Fruit fly (Drosophila melanogaster) whole organism, prepupa: Measurements from ENCODE around the gene CG15221.
A peak's percentile ranks its signal among the peaks of the same experiment; 100 is the strongest.
"Not testable (repeated sequence)": the region's sequence is repeated elsewhere in the genome, so short reads cannot be mapped to it uniquely, and the experiment has no call there.

Experiments
- CG10631 ChIP-seq: fragments of 200-800 bp; sonication (Bioruptor generic); optimal IDR thresholded peaks from 2 replicates; lab custom pipeline; 2016; ENCODE audit warnings: missing biosample characterization, missing genetic modification characterization
- CG11294 ChIP-seq: fragments of 200-800 bp; sonication (Bioruptor generic); IDR thresholded peaks from 2 replicates; pipeline ENCODE4 v1.3.6; 2022; ENCODE audit warnings: missing biosample characterization, missing genetic modification characterization
- CG11902 ChIP-seq: fragments of 200-800 bp; sonication (Bioruptor generic); optimal IDR thresholded peaks from 3 replicates; lab custom pipeline; 2016; ENCODE audit warnings: missing biosample characterization, missing genetic modification characterization
- CG15336 ChIP-seq: fragments of 200-800 bp; sonication (Bioruptor generic); IDR thresholded peaks from 2 replicates; pipeline ENCODE4 v1.3.6; 2022; ENCODE audit warnings: missing biosample characterization, missing genetic modification characterization
- CG1621 ChIP-seq: fragments of 200-800 bp; sonication (Bioruptor generic); optimal IDR thresholded peaks from 3 replicates; lab custom pipeline; 2018; ENCODE audit warnings: missing biosample characterization, mild to moderate bottlenecking, missing genetic modification characterization
- CG3032 ChIP-seq: fragments of 200-800 bp; optimal IDR thresholded peaks from 2 replicates; lab custom pipeline; 2019; ENCODE audit warnings: missing biosample characterization, mild to moderate bottlenecking, missing genetic modification characterization, moderate library complexity
- CG31627 ChIP-seq: fragments of 200-800 bp; sonication (Bioruptor generic); optimal IDR thresholded peaks from 3 replicates; lab custom pipeline; 2016; ENCODE audit warnings: missing biosample characterization, missing genetic modification characterization
- CG32006 ChIP-seq: fragments of 200-800 bp; sonication (Bioruptor generic); optimal IDR thresholded peaks from 3 replicates; lab custom pipeline; 2017; ENCODE audit warnings: missing biosample characterization, mild to moderate bottlenecking, missing genetic modification characterization
- CG34406 ChIP-seq: fragments of 200-800 bp; sonication (Bioruptor generic); optimal IDR thresholded peaks from 3 replicates; lab custom pipeline; 2016; ENCODE audit warnings: missing biosample characterization, missing genetic modification characterization
- CG6163 ChIP-seq: fragments of 200-800 bp; sonication (Bioruptor generic); IDR thresholded peaks from 3 replicates; pipeline ENCODE4 v1.3.6; 2022; ENCODE audit warnings: missing biosample characterization, missing genetic modification characterization
- CG6276 ChIP-seq: fragments of 200-800 bp; sonication (Bioruptor generic); optimal IDR thresholded peaks from 2 replicates; lab custom pipeline; 2017; ENCODE audit warnings: missing biosample characterization, mild to moderate bottlenecking, missing genetic modification characterization
- CG6792 ChIP-seq: fragments of 200-800 bp; sonication (Bioruptor generic); optimal IDR thresholded peaks from 3 replicates; lab custom pipeline; 2016; ENCODE audit warnings: missing biosample characterization, missing genetic modification characterization
- CG6854 ChIP-seq: fragments of 200-800 bp; sonication (Bioruptor generic); optimal IDR thresholded peaks from 2 replicates; lab custom pipeline; 2017; ENCODE audit warnings: missing biosample characterization, mild to moderate bottlenecking, missing genetic modification characterization
- CG7368 ChIP-seq: fragments of 200-800 bp; sonication (Bioruptor generic); optimal IDR thresholded peaks from 3 replicates; lab custom pipeline; 2016; ENCODE audit warnings: missing biosample characterization, missing genetic modification characterization
- CG8119 ChIP-seq: fragments of 200-800 bp; sonication (Bioruptor generic); IDR thresholded peaks from 3 replicates; pipeline ENCODE4 v1.3.6; 2022; ENCODE audit warnings: missing biosample characterization, missing genetic modification characterization
- CG8632 ChIP-seq: fragments of 200-800 bp; sonication (Bioruptor generic); optimal IDR thresholded peaks from 3 replicates; lab custom pipeline; 2016; ENCODE audit warnings: missing biosample characterization, missing genetic modification characterization
- Eip75B ChIP-seq: fragments of 200-800 bp; sonication (Bioruptor generic); optimal IDR thresholded peaks from 3 replicates; lab custom pipeline; 2016; ENCODE audit warnings: missing biosample characterization, missing genetic modification characterization
- Eip78C ChIP-seq: fragments of 200-800 bp; sonication (Bioruptor generic); peaks from one replicate; lab custom pipeline; 2016; ENCODE audit warnings: missing biosample characterization, missing genetic modification characterization
- Ets21C ChIP-seq: fragments of 200-800 bp; sonication (Bioruptor generic); optimal IDR thresholded peaks from 3 replicates; lab custom pipeline; 2016; ENCODE audit warnings: missing biosample characterization, missing genetic modification characterization
- Ets96B ChIP-seq: fragments of 200-800 bp; optimal IDR thresholded peaks from 2 replicates; lab custom pipeline; 2019; ENCODE audit warnings: missing biosample characterization, mild to moderate bottlenecking, missing genetic modification characterization, moderate library complexity
- Gug ChIP-seq: fragments of 200-800 bp; sonication (Bioruptor generic); IDR thresholded peaks from 2 replicates; pipeline ENCODE4 v1.3.6; 2022; ENCODE audit warnings: missing biosample characterization, missing genetic modification characterization
- Hr39 ChIP-seq: fragments of 200-800 bp; sonication (Bioruptor generic); optimal IDR thresholded peaks from 2 replicates; lab custom pipeline; 2016; ENCODE audit warnings: missing biosample characterization, missing genetic modification characterization
- Hr4 ChIP-seq: fragments of 200-800 bp; sonication (Bioruptor generic); optimal IDR thresholded peaks from 3 replicates; lab custom pipeline; 2016; ENCODE audit warnings: missing biosample characterization, missing genetic modification characterization
- Lpt ChIP-seq: fragments of 200-800 bp; sonication (Bioruptor generic); optimal IDR thresholded peaks from 3 replicates; lab custom pipeline; 2016; ENCODE audit warnings: missing biosample characterization, missing genetic modification characterization
- Met ChIP-seq: fragments of 200-800 bp; sonication (Bioruptor generic); optimal IDR thresholded peaks from 3 replicates; lab custom pipeline; 2016; ENCODE audit warnings: missing biosample characterization, missing genetic modification characterization
- OdsH ChIP-seq: fragments of 200-800 bp; sonication (Bioruptor generic); optimal IDR thresholded peaks from 3 replicates; lab custom pipeline; 2016; ENCODE audit warnings: missing biosample characterization, missing genetic modification characterization
- Smox ChIP-seq: fragments of 200-800 bp; sonication (Bioruptor generic); optimal IDR thresholded peaks from 3 replicates; lab custom pipeline; 2016; ENCODE audit warnings: missing biosample characterization, missing genetic modification characterization
- Sox102F ChIP-seq: fragments of 200-800 bp; sonication (Bioruptor generic); optimal IDR thresholded peaks from 2 replicates; lab custom pipeline; 2016; ENCODE audit warnings: missing biosample characterization, mild to moderate bottlenecking, missing genetic modification characterization
- Sox14 ChIP-seq: fragments of 200-800 bp; sonication (Bioruptor generic); optimal IDR thresholded peaks from 3 replicates; lab custom pipeline; 2016; ENCODE audit warnings: missing biosample characterization, missing genetic modification characterization
- Sox15 ChIP-seq: fragments of 200-800 bp; sonication (Bioruptor generic); optimal IDR thresholded peaks from 3 replicates; lab custom pipeline; 2016; ENCODE audit warnings: missing biosample characterization, missing genetic modification characterization
- eg ChIP-seq: fragments of 200-800 bp; sonication (Bioruptor generic); IDR thresholded peaks from 3 replicates; pipeline ENCODE4 v1.3.6; 2022; ENCODE audit warnings: missing biosample characterization, missing genetic modification characterization
- esn ChIP-seq: fragments of 200-800 bp; sonication (Bioruptor generic); optimal IDR thresholded peaks from 2 replicates; lab custom pipeline; 2016; ENCODE audit warnings: missing biosample characterization, mild to moderate bottlenecking, missing genetic modification characterization, moderate library complexity
- fd59A ChIP-seq: fragments of 200-800 bp; sonication (Bioruptor generic); optimal IDR thresholded peaks from 2 replicates; lab custom pipeline; 2017; ENCODE audit warnings: missing biosample characterization, mild to moderate bottlenecking, missing genetic modification characterization, missing genetic modification reagents
- fd85E ChIP-seq: fragments of 200-800 bp; sonication (Bioruptor generic); optimal IDR thresholded peaks from 3 replicates; lab custom pipeline; 2016; ENCODE audit warnings: missing biosample characterization, missing genetic modification characterization
- net ChIP-seq: fragments of 200-800 bp; sonication (Bioruptor generic); optimal IDR thresholded peaks from 3 replicates; lab custom pipeline; 2016; ENCODE audit warnings: missing biosample characterization, missing genetic modification characterization
- pdm3 ChIP-seq: fragments of 200-800 bp; sonication (Bioruptor generic); optimal IDR thresholded peaks from 3 replicates; lab custom pipeline; 2016; ENCODE audit warnings: missing biosample characterization, missing genetic modification characterization
- spab ChIP-seq: fragments of 200-800 bp; sonication (Bioruptor generic); optimal IDR thresholded peaks from 2 replicates; lab custom pipeline; 2017; ENCODE audit warnings: missing biosample characterization, mild to moderate bottlenecking, missing genetic modification characterization, missing genetic modification reagents
- ss ChIP-seq, 2 experiments: fragments of 200-800 bp; sonication (Bioruptor generic); optimal IDR thresholded peaks; 2 replicates in 1 of 2; 3 replicates in 1 of 2; lab custom pipeline; 2017 to 2018; ENCODE audit warnings: mild to moderate bottlenecking in 2 of 2, missing biosample characterization in 2 of 2, missing genetic modification characterization in 2 of 2, moderate library complexity in 1 of 2
- svp ChIP-seq: fragments of 200-800 bp; sonication (Bioruptor generic); peaks from one replicate; lab custom pipeline; 2016; ENCODE audit warnings: missing biosample characterization, missing genetic modification characterization
- vri ChIP-seq: fragments of 200-800 bp; sonication (Bioruptor generic); optimal IDR thresholded peaks from 3 replicates; lab custom pipeline; 2016; ENCODE audit warnings: missing biosample characterization, mild to moderate bottlenecking, missing genetic modification characterization

CG15221 gene

DNA sequence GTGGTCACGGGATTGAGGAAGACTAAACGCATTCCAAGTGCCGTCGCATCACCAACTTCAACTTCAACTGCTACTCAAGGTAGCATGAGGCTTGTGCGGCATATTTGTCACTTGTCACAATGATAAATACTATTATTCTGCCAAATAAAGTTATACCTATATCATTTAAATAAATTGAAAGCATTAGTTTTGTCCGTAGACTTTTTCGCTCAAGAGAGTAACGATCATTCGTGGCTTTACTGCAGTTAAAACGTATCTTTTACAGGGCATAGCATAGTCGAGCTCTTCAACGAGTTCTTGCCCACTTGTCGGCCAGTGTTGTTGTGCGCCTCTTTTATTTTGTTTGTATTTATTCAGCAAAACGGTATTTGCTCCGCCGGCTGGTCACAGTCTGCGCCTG lies 12.4 kb downstream of the CG15221 start (continued):
- TF ChIP-seq CG6163 (GFP tag; lab: Robert Waterston, UW) (peak; percentile 45; the same call in 2 of the 3 replicates), CG7368 (GFP tag; lab: Kevin White, UChicago) (no peak), Hr4 (peak; percentile 25), Met (peak; percentile 5), CG8119 (GFP tag; lab: Robert Waterston, UW) (peak; percentile 57; the same call in 2 of the 3 replicates), pdm3 (GFP tag; lab: Kevin White, UChicago) (peak; percentile 51), OdsH (GFP tag; lab: Kevin White, UChicago) (peak; percentile 53), Lpt (GFP tag; lab: Kevin White, UChicago) (peak; percentile 38), CG32006 (GFP tag; lab: Kevin White, UChicago) (peak; percentile 77), net (GFP tag; lab: Kevin White, UChicago) (peak; percentile 2), CG34406 (GFP tag; lab: Kevin White, UChicago) (no peak), CG10631 (peak; percentile 9)

DNA sequence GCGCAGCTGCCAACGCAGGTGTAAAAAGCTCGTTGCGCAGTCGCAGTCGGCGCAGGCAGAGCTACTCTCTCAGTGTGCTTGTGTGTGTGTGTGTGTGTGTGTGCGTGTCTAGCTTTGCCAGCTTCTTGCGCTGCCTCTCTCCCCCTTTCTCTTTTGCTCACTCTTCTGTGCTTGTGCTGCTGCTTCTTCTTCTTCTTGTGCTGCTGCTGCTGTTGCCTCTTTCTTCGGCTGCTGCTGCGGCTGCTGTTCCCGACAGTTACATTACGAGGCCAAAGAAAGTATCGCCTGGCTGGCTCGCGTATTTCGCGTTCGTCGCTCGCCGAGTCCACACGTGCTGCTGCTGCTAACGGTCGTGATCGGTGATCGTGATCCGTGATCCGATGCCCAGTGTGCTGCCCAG lies 29.9 kb downstream of the CG15221 start, which contains the start of gene m:
TSS of gene m (plus strand) at position 301 of the 400 bp plus-strand sequence.
- not testable (repeated sequence) for TF ChIP-seq fd85E (GFP tag; lab: Kevin White, UChicago); CG6276; Eip78C (GFP tag; lab: Kevin White, UChicago)

DNA sequence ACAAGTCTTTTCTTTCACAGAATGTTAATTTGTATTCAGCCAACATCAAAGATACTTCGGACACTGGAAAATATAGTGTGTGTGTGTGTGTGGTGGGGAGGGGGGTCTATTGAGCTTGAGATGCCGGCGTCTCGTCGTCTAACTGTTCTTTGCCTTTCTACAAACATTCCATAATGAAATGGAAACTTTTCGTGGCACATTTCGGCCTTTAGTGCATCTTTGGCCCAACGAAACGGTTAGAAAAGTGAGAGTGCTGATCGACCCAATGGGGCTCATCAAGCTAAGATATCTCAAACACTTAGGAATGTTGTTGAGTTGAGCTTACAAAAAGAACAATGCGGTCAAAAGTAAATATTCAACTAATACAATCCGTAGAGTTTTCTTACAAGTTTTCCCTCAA lies 32.8 kb downstream of the CG15221 start:
- TF ChIP-seq Eip75B (no peak), Ets21C (GFP tag; lab: Kevin White, UChicago) (no peak), svp (GFP tag; lab: Kevin White, UChicago) (no peak), spab (GFP tag; lab: Kevin White, UChicago) (no peak), ss (GFP tag; optimal IDR thresholded peaks at IDR 0.05; lab: Kevin White, UChicago) (no peak), Ets96B (tag; lab: Kevin White, UChicago) (no peak), CG31627 (GFP tag; lab: Kevin White, UChicago) (no peak), CG11902 (GFP tag; lab: Kevin White, UChicago) (no peak), Hr39 (GFP tag; lab: Kevin White, UChicago) (no peak), CG15336 (GFP tag; lab: Robert Waterston, UW) (no peak), OdsH (GFP tag; lab: Kevin White, UChicago) (no peak), CG3032 (tag; lab: Kevin White, UChicago) (no peak), Sox102F (no peak), fd59A (GFP tag; lab: Kevin White, UChicago) (no peak), CG6854 (GFP tag; lab: Kevin White, UChicago) (no peak), CG7368 (GFP tag; lab: Kevin White, UChicago) (no peak), CG10631 (no peak), CG1621 (tag; lab: Kevin White, UChicago) (no peak), CG6163 (GFP tag; lab: Robert Waterston, UW) (no peak), Sox15 (GFP tag; lab: Kevin White, UChicago) (no peak)

dm6 chrX:11764540-11765136 lies 40.6 kb downstream of the CG15221 start, which contains the start of gene CG9360:
CG9360 (minus strand) TSS chrX:11764590.
- TF ChIP-seq Ets21C (GFP tag; lab: Kevin White, UChicago) = no peak
- TF ChIP-seq Gug (GFP tag; lab: Robert Waterston, UW) = no peak
- no peak for TF ChIP-seq Eip75B
- no peak for TF ChIP-seq Smox (GFP tag; lab: Kevin White, UChicago)
- TF ChIP-seq CG6163 (GFP tag; lab: Robert Waterston, UW) = no peak
- TF ChIP-seq CG31627 (GFP tag; lab: Kevin White, UChicago) = no peak
- TF ChIP-seq eg (GFP tag; lab: Robert Waterston, UW) = no peak
- no peak for TF ChIP-seq CG34406 (GFP tag; lab: Kevin White, UChicago)
- TF ChIP-seq vri (GFP tag; lab: Kevin White, UChicago) = no peak
- TF ChIP-seq CG7368 (GFP tag; lab: Kevin White, UChicago) = no peak
- no peak for TF ChIP-seq Sox14
- TF ChIP-seq CG8632 = no peak
- TF ChIP-seq CG32006 (GFP tag; lab: Kevin White, UChicago) = no peak
- TF ChIP-seq CG6792 (GFP tag; lab: Kevin White, UChicago) = no peak
- TF ChIP-seq Sox102F = no peak
- no peak for TF ChIP-seq CG11294 (GFP tag; lab: Robert Waterston, UW)
- no peak for TF ChIP-seq pdm3 (GFP tag; lab: Kevin White, UChicago)
- no peak for TF ChIP-seq Hr39 (GFP tag; lab: Kevin White, UChicago)
- TF ChIP-seq esn (GFP tag; lab: Kevin White, UChicago) = no peak
- no peak for TF ChIP-seq fd85E (GFP tag; lab: Kevin White, UChicago)
